Worm (Caenorhabditis elegans) whole organism, L4 larva: ENCODE data around the gene C04F5.8.

ENCODE experiments used
- F26F4.8 ChIP-seq: fragments of 200-800 bp; sonication (Bioruptor generic); conservative IDR thresholded peaks from 2 replicates; pipeline ENCODE4 v1.3.6; 2022; ENCODE audit warnings: missing genetic modification characterization, missing compliant biosample characterization
- F49E8.2 ChIP-seq: sonication (generic microtip); optimal IDR thresholded peaks from 2 replicates; lab custom pipeline; 2016; ENCODE audit warnings: missing compliant biosample characterization, mild to moderate bottlenecking, missing genetic modification characterization, borderline replicate concordance
- ceh-28 ChIP-seq: fragments of 150-350 bp; optimal IDR thresholded peaks from 2 replicates; lab custom pipeline; 2014; ENCODE audit warnings: missing biosample characterization, missing genetic modification reagents, missing genetic modification characterization
- ces-1 ChIP-seq: fragments of 150-350 bp; sonication (generic microtip); optimal IDR thresholded peaks from 4 replicates; lab custom pipeline; 2014; ENCODE audit warnings: missing biosample characterization, missing genetic modification reagents, missing genetic modification characterization
- egl-27 ChIP-seq: sonication (generic microtip); optimal IDR thresholded peaks from 3 replicates; lab custom pipeline; 2017; ENCODE audit warnings: missing biosample characterization, missing genetic modification reagents, missing genetic modification characterization
- mep-1 ChIP-seq: fragments of 150-350 bp; sonication (generic microtip); optimal IDR thresholded peaks from 3 replicates; lab custom pipeline; 2014; ENCODE audit warnings: missing biosample characterization, missing genetic modification characterization
- pha-4 ChIP-seq, 2 experiments: fragments of 150-350 bp in 1 of 2; fragments of 200-800 bp in 1 of 2; sonication (Bioruptor generic) in 1 of 2; IDR thresholded peaks in 1 of 2; optimal IDR thresholded peaks in 1 of 2; 2 replicates each; pipeline versions ENCODE4 v1.3.6 to Lab custom; 2014 to 2022; ENCODE audit warnings: missing genetic modification characterization in 2 of 2, missing genetic modification reagents in 2 of 2, missing biosample characterization in 1 of 2, missing compliant biosample characterization in 1 of 2
- unc-130 ChIP-seq: sonication (generic microtip); optimal IDR thresholded peaks from 2 replicates; lab custom pipeline; 2016; ENCODE audit warnings: missing genetic modification reagents, missing genetic modification characterization, missing compliant biosample characterization
- unc-62 ChIP-seq, 3 experiments: fragments of 150-350 bp in 1 of 3; sonication (generic microtip); optimal IDR thresholded peaks in 2 of 3; peaks in 1 of 3; 1 replicate in 1 of 3; 2 replicates in 2 of 3; lab custom pipeline; 2014 to 2017; ENCODE audit warnings: missing biosample characterization in 3 of 3, missing genetic modification characterization in 3 of 3, missing genetic modification reagents in 3 of 3, missing genotype in 1 of 3
- ztf-11 ChIP-seq: fragments of 150-350 bp; optimal IDR thresholded peaks from 2 replicates; lab custom pipeline; 2014; ENCODE audit warnings: missing biosample characterization, missing genetic modification characterization

DNA sequence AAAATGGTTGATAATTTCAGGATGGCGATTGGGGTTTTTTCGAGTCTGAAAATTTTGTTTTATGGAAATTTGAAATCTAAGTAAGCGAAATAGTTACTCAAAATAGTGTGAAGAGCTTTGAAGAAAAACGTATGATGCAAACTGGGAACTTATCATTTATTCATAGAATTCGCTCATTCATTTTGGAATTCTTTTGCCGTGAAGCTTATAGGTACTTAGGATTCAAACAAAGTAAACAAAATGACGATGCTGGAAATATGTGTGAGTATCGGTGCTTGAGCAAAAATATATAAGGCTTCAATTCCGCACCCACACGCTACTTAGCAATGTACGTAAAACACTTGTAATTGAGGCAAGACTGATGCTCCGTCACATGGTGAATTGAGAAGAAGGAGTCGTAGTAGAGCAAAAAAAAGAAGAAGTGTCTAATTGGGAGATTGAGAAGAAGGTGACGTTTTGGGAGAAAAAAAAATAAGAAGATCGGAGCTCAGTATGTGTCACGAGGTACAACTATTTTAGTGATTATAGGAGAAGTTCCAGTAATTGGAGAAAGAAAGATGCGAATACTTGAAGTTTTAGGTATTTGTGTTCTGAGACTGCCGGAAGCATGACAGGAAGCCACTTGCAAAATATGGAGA is 23.9 kb downstream of the C04F5.8 start, which contains the start of gene glb-32:
- TF ChIP-seq pha-4 (GFP tag; IDR thresholded peaks at IDR 0.05; lab: Robert Waterston, UW) (no peak), pha-4 (tag; optimal IDR thresholded peaks at IDR 0.05; lab: Kevin White, UChicago) (no peak), egl-27 (no peak), F49E8.2 (tag; lab: Kevin White, UChicago) (no peak), unc-62 (GFP tag; optimal IDR thresholded peaks at IDR 0.05 in 1 of 2; lab: Kevin White, UChicago) (peak in 1 of 2 experiments; percentile 68), unc-62 (tag; optimal IDR thresholded peaks at IDR 0.05; lab: Kevin White, UChicago) (no peak), ceh-28 (no peak), mep-1 (no peak), unc-130 (GFP tag; lab: Kevin White, UChicago) (no peak), ztf-11 (tag; lab: Kevin White, UChicago) (no peak), F26F4.8 (GFP tag; lab: Robert Waterston, UW) (no peak), ces-1 (GFP tag; lab: Kevin White, UChicago) (no peak)
